Fruit fly (Drosophila melanogaster): ENCODE results near the gene CG15458.

CG15458 gene

dm6 chrX:20414099-20414498 lies at the start of gene CG15458:
TSS of gene CG15458 (minus strand) at chrX:20414199.
- no peak for TF ChIP-seq run (tag; optimal IDR thresholded peaks at IDR 0.05)
- no peak for TF ChIP-seq CG9437 (GFP tag; optimal IDR thresholded peaks at IDR 0.05)
- TF ChIP-seq CG7745 (tag; optimal IDR thresholded peaks at IDR 0.05) = no peak
- TF ChIP-seq twi (tag; optimal IDR thresholded peaks at IDR 0.05) = no peak

DNA sequence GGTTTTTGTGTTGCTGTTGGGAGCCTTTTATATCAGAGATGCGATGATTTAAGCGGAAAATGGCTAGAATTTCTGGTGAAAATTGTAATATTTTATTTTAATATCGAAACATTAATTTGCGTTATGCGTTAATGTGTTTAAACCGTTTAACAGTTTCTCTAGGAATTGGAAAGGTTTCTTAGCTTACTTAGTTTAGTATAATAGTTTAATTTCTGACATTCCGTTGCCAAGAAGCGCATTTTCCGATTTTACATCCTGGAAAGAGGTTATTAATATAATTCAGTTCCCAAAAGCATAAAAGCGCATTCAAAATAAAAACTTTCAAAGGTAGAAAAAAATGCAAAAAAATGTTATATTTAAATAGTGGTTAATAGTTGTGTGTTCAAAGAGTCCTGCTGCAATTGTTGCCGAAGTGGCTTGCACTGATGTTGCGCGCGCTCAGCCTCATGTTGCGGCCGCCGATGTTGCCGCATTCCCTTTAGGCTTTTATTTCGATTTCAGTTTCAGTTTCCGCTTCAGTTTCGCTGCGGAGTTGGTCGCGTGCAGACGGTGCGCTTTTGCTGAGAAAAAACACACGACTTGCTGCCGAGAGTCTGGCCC lies 34.9 kb upstream of the CG15458 start, which contains the start of gene tbc:
Gene tbc (plus strand): TSS at position 504 of the 600 bp plus-strand sequence.
- TF ChIP-seq CG11504 (tag; optimal IDR thresholded peaks at IDR 0.05) (peak; percentile 99), CG16779 (GFP tag; IDR thresholded peaks at IDR 0.05) (0 out of 2 replicates have a peak, but pooled peaks have one; percentile 22), Sry-β (GFP tag; optimal IDR thresholded peaks at IDR 0.05) (peak; percentile 77), CG18764 (GFP tag; optimal IDR thresholded peaks at IDR 0.05) (no peak)

- no peak for TF ChIP-seq CG9727 (GFP tag; optimal IDR thresholded peaks at IDR 0.05)
- no peak for TF ChIP-seq CG7786 (GFP tag; optimal IDR thresholded peaks at IDR 0.05)
- TF ChIP-seq Sin3A (optimal IDR thresholded peaks at IDR 0.05) = no peak
- TF ChIP-seq Hr51 (GFP tag; optimal IDR thresholded peaks at IDR 0.05) = peak in 1 of 2 experiments; percentile 26
- 0 out of 2 replicates have a peak, but pooled peaks have one; percentile 17 for TF ChIP-seq CG9215 (GFP tag; IDR thresholded peaks at IDR 0.05)
- peak; percentile 20 for TF ChIP-seq Oli (tag; optimal IDR thresholded peaks at IDR 0.05)
- no peak for TF ChIP-seq insv (GFP tag; optimal IDR thresholded peaks at IDR 0.05)
- TF ChIP-seq CoRest (tag; optimal IDR thresholded peaks at IDR 0.05) = peak; percentile 1
- TF ChIP-seq pan (optimal IDR thresholded peaks at IDR 0.05) = no peak
- no peak for TF ChIP-seq pan (GFP tag; optimal IDR thresholded peaks at IDR 0.05 in 1 of 2, IDR thresholded peaks at IDR 0.05 in 1 of 2)
- no peak for TF ChIP-seq Sry-β (GFP tag; optimal IDR thresholded peaks at IDR 0.05)
- peak; percentile 8 for TF ChIP-seq CG10543 (GFP tag; optimal IDR thresholded peaks at IDR 0.05)
- TF ChIP-seq CG4617 (GFP tag; optimal IDR thresholded peaks at IDR 0.05; ENCODE audit: borderline replicate concordance) = no peak
- TF ChIP-seq Blimp-1 (GFP tag; optimal IDR thresholded peaks at IDR 0.05) = no peak
- TF ChIP-seq ind (GFP tag; optimal IDR thresholded peaks at IDR 0.05) = peak; percentile 7
- TF ChIP-seq Taf1 (GFP tag; IDR thresholded peaks at IDR 0.05) = no peak
- peak; percentile 86 for TF ChIP-seq scrt (GFP tag; optimal IDR thresholded peaks at IDR 0.05)
- no peak for TF ChIP-seq CG4282 (GFP tag; optimal IDR thresholded peaks at IDR 0.05)
- no peak for TF ChIP-seq CG6254 (GFP tag; optimal IDR thresholded peaks at IDR 0.05)
- peak; percentile 36 for TF ChIP-seq Hmr (GFP tag; optimal IDR thresholded peaks at IDR 0.05)
- TF ChIP-seq bab2 (GFP tag; optimal IDR thresholded peaks at IDR 0.05) = no peak
- peak; percentile 31 for TF ChIP-seq grau (tag; optimal IDR thresholded peaks at IDR 0.05)
- TF ChIP-seq dysf (GFP tag; IDR thresholded peaks at IDR 0.05) = 0 out of 3 replicates have a peak, but pooled peaks have one; percentile 12
- TF ChIP-seq dmrt99B (tag; optimal IDR thresholded peaks at IDR 0.05) = peak; percentile 27
- TF ChIP-seq CG3726 (GFP tag; IDR thresholded peaks at IDR 0.05) = no peak
- peak; percentile 26; the same call in 2 of the 3 replicates for TF ChIP-seq row (GFP tag; IDR thresholded peaks at IDR 0.05)
- TF ChIP-seq Side (GFP tag; optimal IDR thresholded peaks at IDR 0.05) = no peak
- no peak for TF ChIP-seq bbx (GFP tag; IDR thresholded peaks at IDR 0.05; ENCODE audit: partially characterized antibody)
- peak; percentile 30 for TF ChIP-seq CG18619 (GFP tag; optimal IDR thresholded peaks at IDR 0.05)
- peak; percentile 51 for TF ChIP-seq Deaf1 (tag; optimal IDR thresholded peaks at IDR 0.05)
- peak; percentile 16; the same call in 1 of the 2 replicates for TF ChIP-seq CG14441 (GFP tag; IDR thresholded peaks at IDR 0.05)
- TF ChIP-seq sens-2 (GFP tag; IDR thresholded peaks at IDR 0.05) = no peak
- TF ChIP-seq CG4360 (GFP tag; IDR thresholded peaks at IDR 0.05) = no peak
- peak; percentile 1 for TF ChIP-seq CG12659 (GFP tag; optimal IDR thresholded peaks at IDR 0.05)
- TF ChIP-seq dati (GFP tag; IDR thresholded peaks at IDR 0.05) = no peak
- TF ChIP-seq sens (GFP tag) = peak; percentile 42
- no peak for TF ChIP-seq Fer1 (GFP tag; optimal IDR thresholded peaks at IDR 0.05)
- TF ChIP-seq schlank (tag; optimal IDR thresholded peaks at IDR 0.05) = no peak
Measured at dm6 chrX:20447865-20448584, 34.0 kb upstream of the CG15458 start.

Measured in whole organism, embryonic.